Worm (Caenorhabditis elegans) whole organism, L3 larva: ENCODE measurements around the gene fmo-5.

Source experiments
- R02D3.7 ChIP-seq: fragments of 150-350 bp; optimal IDR thresholded peaks from 2 replicates; lab custom pipeline; 2014; ENCODE audit warnings: missing biosample characterization, missing genetic modification characterization
- ZK546.5 ChIP-seq: sonication (generic microtip); optimal IDR thresholded peaks from 2 replicates; lab custom pipeline; 2017; ENCODE audit warnings: missing biosample characterization, missing genetic modification characterization
- aly-2 ChIP-seq: fragments of 150-350 bp; optimal IDR thresholded peaks from 2 replicates; lab custom pipeline; 2014; ENCODE audit warnings: missing biosample characterization, missing genetic modification characterization
- ama-1 ChIP-seq: fragments of 150-350 bp; optimal IDR thresholded peaks from 2 replicates; lab custom pipeline; 2018
- ceh-16 ChIP-seq: sonication (generic microtip); optimal IDR thresholded peaks from 2 replicates; lab custom pipeline; 2017; ENCODE audit warnings: missing biosample characterization, missing genetic modification characterization
- ceh-28 ChIP-seq: fragments of 150-350 bp; optimal IDR thresholded peaks from 2 replicates; lab custom pipeline; 2014; ENCODE audit warnings: missing biosample characterization, missing genetic modification reagents, missing genetic modification characterization
- ceh-9 ChIP-seq: sonication (generic microtip); optimal IDR thresholded peaks from 2 replicates; lab custom pipeline; 2018; ENCODE audit warnings: missing biosample characterization, missing genetic modification characterization
- egl-27 ChIP-seq: sonication (generic microtip); optimal IDR thresholded peaks from 4 replicates; lab custom pipeline; 2017; ENCODE audit warnings: missing biosample characterization, missing genetic modification reagents, missing genetic modification characterization
- elt-1 ChIP-seq: fragments of 150-350 bp; optimal IDR thresholded peaks from 2 replicates; lab custom pipeline; 2014; ENCODE audit warnings: missing biosample characterization, missing genetic modification characterization
- elt-2 ChIP-seq: sonication (generic microtip); optimal IDR thresholded peaks from 2 replicates; lab custom pipeline; 2016; ENCODE audit warnings: missing genetic modification reagents, mild to moderate bottlenecking, missing genetic modification characterization, missing compliant biosample characterization
- elt-3 ChIP-seq, 3 experiments: fragments of 150-350 bp in 1 of 3; sonication (generic microtip) in 2 of 3; optimal IDR thresholded peaks; 2 replicates in 2 of 3; 4 replicates in 1 of 3; lab custom pipeline; 2014 to 2017; ENCODE audit warnings: missing biosample characterization in 3 of 3, missing genetic modification characterization in 3 of 3
- eor-1 ChIP-seq, 2 experiments: fragments of 150-350 bp; optimal IDR thresholded peaks; 2 replicates each; lab custom pipeline; 2014 to 2018; ENCODE audit warnings: missing biosample characterization in 2 of 2, missing genetic modification characterization in 2 of 2
- fkh-2 ChIP-seq: fragments of 150-350 bp; optimal IDR thresholded peaks from 2 replicates; lab custom pipeline; 2014; ENCODE audit warnings: missing biosample characterization, missing genetic modification reagents, missing genetic modification characterization
- hmg-11 ChIP-seq: sonication (generic microtip); optimal IDR thresholded peaks from 2 replicates; lab custom pipeline; 2016; ENCODE audit warnings: missing genetic modification characterization, missing compliant biosample characterization
- jun-1 ChIP-seq: fragments of 150-350 bp; optimal IDR thresholded peaks from 2 replicates; lab custom pipeline; 2014; ENCODE audit warnings: missing biosample characterization, missing genetic modification reagents, missing genetic modification characterization
- lin-15B ChIP-seq: fragments of 150-350 bp; optimal IDR thresholded peaks from 2 replicates; lab custom pipeline; 2014; ENCODE audit warnings: missing biosample characterization, missing genetic modification characterization
- lin-39 ChIP-seq: fragments of 150-350 bp; optimal IDR thresholded peaks from 2 replicates; lab custom pipeline; 2018; ENCODE audit warnings: missing biosample characterization, missing genetic modification reagents, missing genetic modification characterization
- lsy-12 ChIP-seq: sonication (generic microtip); optimal IDR thresholded peaks from 2 replicates; lab custom pipeline; 2016; ENCODE audit warnings: mild to moderate bottlenecking, missing genetic modification characterization, missing compliant biosample characterization
- mdl-1 ChIP-seq: fragments of 150-350 bp; optimal IDR thresholded peaks from 2 replicates; lab custom pipeline; 2014; ENCODE audit warnings: missing biosample characterization, missing genetic modification characterization
- mml-1 ChIP-seq: fragments of 150-350 bp; sonication (generic microtip); optimal IDR thresholded peaks from 3 replicates; lab custom pipeline; 2014; ENCODE audit warnings: missing biosample characterization, missing genetic modification characterization
- nfya-1 ChIP-seq: sonication (generic microtip); optimal IDR thresholded peaks from 2 replicates; lab custom pipeline; 2017; ENCODE audit warnings: missing genetic modification characterization, mild to moderate bottlenecking, missing compliant biosample characterization, antibody characterized with exemption, moderate library complexity; ENCODE audit not compliant: insufficient read depth
- nhr-11 ChIP-seq: fragments of 150-350 bp; optimal IDR thresholded peaks from 2 replicates; lab custom pipeline; 2014; ENCODE audit warnings: missing biosample characterization, missing genetic modification characterization
- nhr-12 ChIP-seq: fragments of 150-350 bp; optimal IDR thresholded peaks from 2 replicates; lab custom pipeline; 2014; ENCODE audit warnings: missing biosample characterization, missing genetic modification characterization
- nhr-23 ChIP-seq: fragments of 150-350 bp; optimal IDR thresholded peaks from 2 replicates; lab custom pipeline; 2014; ENCODE audit warnings: missing biosample characterization, missing genetic modification reagents, missing genetic modification characterization
- nhr-237 ChIP-seq: fragments of 150-350 bp; optimal IDR thresholded peaks from 2 replicates; lab custom pipeline; 2014; ENCODE audit warnings: missing biosample characterization, missing genetic modification characterization
- nhr-25 ChIP-seq: sonication (generic microtip); optimal IDR thresholded peaks from 2 replicates; lab custom pipeline; 2017; ENCODE audit warnings: missing biosample characterization, missing genetic modification characterization
- nhr-28 ChIP-seq: fragments of 150-350 bp; optimal IDR thresholded peaks from 2 replicates; lab custom pipeline; 2014; ENCODE audit warnings: missing biosample characterization, missing genetic modification characterization
- nhr-67 ChIP-seq: fragments of 150-350 bp; optimal IDR thresholded peaks from 2 replicates; lab custom pipeline; 2014; ENCODE audit warnings: missing biosample characterization, missing genetic modification characterization
- nhr-77 ChIP-seq: fragments of 150-350 bp; optimal IDR thresholded peaks from 2 replicates; lab custom pipeline; 2014; ENCODE audit warnings: missing biosample characterization, missing genetic modification characterization
- pha-4 ChIP-seq: fragments of 150-350 bp; optimal IDR thresholded peaks from 2 replicates; lab custom pipeline; 2014; ENCODE audit warnings: missing biosample characterization, missing genetic modification reagents, missing genetic modification characterization
- pqm-1 ChIP-seq: fragments of 150-350 bp; optimal IDR thresholded peaks from 2 replicates; lab custom pipeline; 2017; ENCODE audit warnings: missing biosample characterization, missing genetic modification characterization, inconsistent platforms
- skn-1 ChIP-seq: fragments of 150-350 bp; optimal IDR thresholded peaks from 2 replicates; lab custom pipeline; 2014; ENCODE audit warnings: missing biosample characterization, missing genetic modification characterization
- unc-39 ChIP-seq: sonication (generic microtip); optimal IDR thresholded peaks from 4 replicates; lab custom pipeline; 2017; ENCODE audit warnings: missing biosample characterization, missing genetic modification characterization
- unc-62 ChIP-seq: fragments of 150-350 bp; sonication (generic microtip); optimal IDR thresholded peaks from 4 replicates; lab custom pipeline; 2014; ENCODE audit warnings: missing biosample characterization, missing genetic modification reagents, missing genetic modification characterization
- zag-1 ChIP-seq: fragments of 150-350 bp; optimal IDR thresholded peaks from 2 replicates; lab custom pipeline; 2014; ENCODE audit warnings: missing biosample characterization, missing genetic modification characterization
- ztf-11 ChIP-seq: fragments of 150-350 bp; optimal IDR thresholded peaks from 2 replicates; lab custom pipeline; 2014; ENCODE audit warnings: missing biosample characterization, missing genetic modification characterization
- ztf-4 ChIP-seq: fragments of 150-350 bp; optimal IDR thresholded peaks from 2 replicates; lab custom pipeline; 2014; ENCODE audit warnings: missing biosample characterization, missing genetic modification characterization

Gene fmo-5

DNA sequence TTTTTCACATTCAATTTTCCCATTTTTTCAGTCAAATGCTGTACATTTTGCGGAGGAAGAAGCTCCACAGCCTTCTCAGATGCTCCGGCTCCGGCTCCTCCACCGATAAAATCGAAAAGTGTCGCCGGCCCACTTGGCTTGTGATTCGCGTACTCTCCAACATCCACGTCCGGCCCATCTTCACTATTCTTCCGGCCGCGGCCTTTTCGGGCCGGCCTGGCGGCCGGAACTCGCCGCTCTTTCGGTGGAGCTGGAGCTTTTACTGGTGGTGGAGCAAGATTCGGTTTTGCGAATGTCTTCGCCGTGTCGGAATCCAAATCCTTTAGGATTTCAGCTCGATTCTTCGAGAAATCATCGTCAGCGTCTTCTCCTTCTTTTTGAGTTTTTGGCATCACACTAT is 39.1 kb upstream of the fmo-5 start:
- TF ChIP-seq lin-15B (tag; lab: Kevin White, UChicago) (no peak), ceh-16 (tag; lab: Kevin White, UChicago) (no peak), elt-3 (tag; optimal IDR thresholded peaks at IDR 0.05; lab: Kevin White, UChicago) (no peak), R02D3.7 (tag; lab: Kevin White, UChicago) (no peak), egl-27 (tag; lab: Kevin White, UChicago) (no peak), unc-39 (no peak), ama-1 (no peak), nfya-1 (no peak), nhr-28 (tag; lab: Kevin White, UChicago) (no peak), ceh-9 (tag; lab: Kevin White, UChicago) (no peak), mdl-1 (no peak), nhr-67 (tag; lab: Kevin White, UChicago) (no peak), lin-39 (tag; lab: Kevin White, UChicago) (no peak)

DNA sequence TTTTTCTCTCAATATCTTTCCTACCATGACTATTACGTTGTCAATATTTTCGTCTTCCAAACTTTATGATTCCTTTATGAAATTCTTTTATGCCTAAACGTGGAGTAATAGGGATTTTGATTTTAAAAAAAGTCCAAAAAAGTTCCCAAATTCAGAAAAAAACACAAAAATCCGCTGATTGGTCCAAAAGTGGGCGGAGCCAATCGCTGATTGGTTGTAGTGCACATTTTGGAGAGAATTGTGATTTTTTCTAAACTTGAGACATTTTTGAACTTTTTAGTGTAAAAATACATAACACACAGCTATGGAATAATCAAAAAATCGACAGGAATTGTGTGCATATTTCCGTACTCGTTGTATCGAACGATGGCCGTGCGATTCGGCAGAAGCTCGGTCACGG is 35.9 kb upstream of the fmo-5 start:
- peak; percentile 79 for TF ChIP-seq nfya-1
- TF ChIP-seq nhr-77 (tag; lab: Kevin White, UChicago), result no peak

DNA sequence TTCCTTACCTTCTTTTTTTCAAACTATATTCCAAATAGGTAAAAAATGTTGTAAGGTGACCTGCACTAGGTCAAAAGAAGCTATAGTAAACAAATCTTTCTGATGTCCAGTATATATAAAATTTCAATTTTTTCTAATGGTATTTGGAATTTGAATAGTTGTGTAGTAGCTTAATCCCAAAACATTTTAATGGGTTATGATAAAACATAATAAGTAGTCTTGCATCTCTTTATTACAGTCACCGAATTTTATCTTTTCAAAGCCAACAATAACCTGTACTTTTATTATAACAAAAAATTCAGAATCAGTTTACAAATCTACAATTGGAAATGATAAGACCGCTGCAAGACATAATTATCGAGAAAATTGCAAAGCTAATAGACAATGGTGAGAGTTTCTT is 14.0 kb upstream of the fmo-5 start, which contains the start of gene H24K24.2:
Gene H24K24.2 (plus strand): TSS at position 301 of the 400 bp plus-strand sequence.
- no peak for TF ChIP-seq nhr-23 (tag; lab: Kevin White, UChicago)
- no peak for TF ChIP-seq lsy-12 (tag; lab: Kevin White, UChicago)
- no peak for TF ChIP-seq ceh-28 (tag; lab: Kevin White, UChicago)
- TF ChIP-seq nfya-1, result no peak
- no peak for TF ChIP-seq zag-1 (tag; lab: Kevin White, UChicago)
- TF ChIP-seq lin-15B (tag; lab: Kevin White, UChicago), result no peak
- TF ChIP-seq hmg-11 (tag; lab: Kevin White, UChicago), result no peak
- TF ChIP-seq skn-1 (tag; lab: Kevin White, UChicago), result no peak
- TF ChIP-seq mml-1 (tag; lab: Kevin White, UChicago), result no peak
- no peak for TF ChIP-seq elt-3 (tag; optimal IDR thresholded peaks at IDR 0.05; lab: Kevin White, UChicago)
- no peak for TF ChIP-seq fkh-2 (tag; lab: Kevin White, UChicago)
- TF ChIP-seq nhr-237 (tag; lab: Kevin White, UChicago), result no peak

DNA sequence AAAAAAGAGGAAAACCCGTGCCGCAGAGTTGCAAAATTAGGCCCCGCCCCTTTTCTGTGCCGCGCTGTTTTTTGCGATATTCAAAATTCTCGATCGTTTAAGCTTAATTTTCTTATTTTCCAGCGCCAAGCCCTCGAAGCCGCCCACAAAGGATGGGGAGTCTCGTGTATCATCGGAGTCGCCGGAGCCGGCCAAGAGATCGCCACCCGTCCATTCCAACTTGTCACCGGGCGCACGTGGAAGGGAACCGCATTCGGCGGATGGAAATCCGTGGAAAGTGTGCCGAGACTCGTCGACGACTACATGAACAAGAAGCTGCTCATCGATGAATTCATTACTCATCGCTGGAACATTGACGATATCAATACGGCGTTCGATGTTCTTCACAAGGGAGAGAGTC is 12.3 kb upstream of the fmo-5 start:
- TF ChIP-seq elt-3 (tag; optimal IDR thresholded peaks at IDR 0.05; lab: Kevin White, UChicago), result no peak
- no peak for TF ChIP-seq hmg-11 (tag; lab: Kevin White, UChicago)
- no peak for TF ChIP-seq elt-1
- no peak for TF ChIP-seq zag-1 (tag; lab: Kevin White, UChicago)
- TF ChIP-seq nhr-77 (tag; lab: Kevin White, UChicago), result no peak
- TF ChIP-seq ZK546.5 (tag; lab: Kevin White, UChicago), result no peak
- TF ChIP-seq ama-1, result no peak
- no peak for TF ChIP-seq eor-1 (tag; optimal IDR thresholded peaks at IDR 0.05; lab: Kevin White, UChicago)
- no peak for TF ChIP-seq nfya-1
- TF ChIP-seq aly-2 (tag; lab: Kevin White, UChicago), result no peak
- TF ChIP-seq unc-62 (GFP tag; lab: Kevin White, UChicago), result no peak
- no peak for TF ChIP-seq jun-1 (tag; lab: Kevin White, UChicago)
- TF ChIP-seq ztf-4 (tag; lab: Kevin White, UChicago), result no peak
- TF ChIP-seq, all 47 proteins: peak for 0

DNA sequence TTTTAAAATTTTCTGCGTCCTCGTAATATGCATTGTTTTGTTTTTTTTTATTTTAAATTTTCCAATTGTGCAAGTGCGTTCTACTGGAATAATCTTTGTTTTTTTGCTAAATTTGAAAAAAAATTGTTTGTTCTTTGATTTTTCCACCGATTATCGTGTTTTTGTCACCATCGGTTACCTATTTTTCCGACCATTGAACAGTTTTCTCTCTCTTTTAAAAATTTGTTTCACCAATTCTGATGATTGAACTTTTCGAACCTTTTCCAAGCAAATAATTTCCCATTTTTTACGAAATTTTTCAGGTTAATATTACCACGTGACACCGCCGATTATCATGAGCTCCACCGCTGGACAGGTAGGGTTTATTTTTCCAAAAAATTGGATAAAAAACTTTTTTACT is 8.0 kb upstream of the fmo-5 start, which contains the start of gene adh-5:
Gene adh-5 (plus strand): TSS at position 301 of the 400 bp plus-strand sequence.
- TF ChIP-seq nhr-28 (tag; lab: Kevin White, UChicago) (no peak), jun-1 (tag; lab: Kevin White, UChicago) (no peak), nhr-25 (tag; lab: Kevin White, UChicago) (no peak), lin-39 (tag; lab: Kevin White, UChicago) (no peak), ceh-28 (tag; lab: Kevin White, UChicago) (no peak), lin-15B (tag; lab: Kevin White, UChicago) (no peak), nhr-11 (tag; lab: Kevin White, UChicago) (no peak)

DNA sequence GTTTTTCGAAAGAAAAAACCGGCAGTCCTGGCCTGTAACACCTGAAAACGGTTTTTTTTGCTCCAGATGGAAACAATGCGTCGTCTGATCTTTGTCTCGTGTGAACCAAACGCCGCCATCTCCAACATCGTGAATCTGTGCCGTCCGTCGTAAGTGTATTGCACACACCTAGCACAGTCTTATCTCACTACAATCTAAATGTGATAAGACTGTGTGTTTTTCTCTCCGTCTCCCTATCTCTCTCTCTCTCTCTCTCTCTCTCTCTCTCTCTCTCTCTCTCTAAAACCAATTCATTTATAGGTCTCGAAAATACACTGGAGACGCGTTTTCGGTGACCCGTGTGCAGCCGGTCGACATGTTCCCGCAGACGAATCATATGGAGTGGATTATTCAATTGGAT is 7.1 kb upstream of the fmo-5 start:
- peak in 1 of 3 experiments; percentile 61 for TF ChIP-seq elt-3 (tag; optimal IDR thresholded peaks at IDR 0.05; lab: Kevin White, UChicago)
- TF ChIP-seq nhr-12 (tag; lab: Kevin White, UChicago), result no peak
- TF ChIP-seq nhr-11 (tag; lab: Kevin White, UChicago), result no peak
- no peak for TF ChIP-seq ztf-11 (tag; lab: Kevin White, UChicago)
- no peak for TF ChIP-seq R02D3.7 (tag; lab: Kevin White, UChicago)
- no peak for TF ChIP-seq skn-1 (tag; lab: Kevin White, UChicago)
- peak; percentile 17 for TF ChIP-seq pha-4 (tag; lab: Kevin White, UChicago)
- TF ChIP-seq nfya-1, result no peak
- peak; percentile 79 for TF ChIP-seq pqm-1 (tag; lab: Kevin White, UChicago)
- TF ChIP-seq lin-15B (tag; lab: Kevin White, UChicago), result peak; percentile 55
- peak; percentile 96 for TF ChIP-seq elt-2 (tag; lab: Kevin White, UChicago)
- no peak for TF ChIP-seq eor-1 (tag; optimal IDR thresholded peaks at IDR 0.05; lab: Kevin White, UChicago)
- no peak for TF ChIP-seq nhr-23 (tag; lab: Kevin White, UChicago)
- no peak for TF ChIP-seq nhr-67 (tag; lab: Kevin White, UChicago)
